Fruit fly (Drosophila melanogaster) ovary, adult (tissue): ENCODE data around the gene SmE.
"Not testable (repeated sequence)": the region's sequence is repeated elsewhere in the genome, so short reads cannot be mapped to it uniquely, and the experiment has no call there.

ENCODE experiments used
- CG17801 ChIP-seq: fragments of 200-800 bp; optimal IDR thresholded peaks from 2 replicates; lab custom pipeline; 2019; ENCODE audit warnings: missing biosample characterization, mild to moderate bottlenecking, missing genetic modification characterization, moderate library complexity; ENCODE audit not compliant: partially characterized antibody

SmE gene

DNA sequence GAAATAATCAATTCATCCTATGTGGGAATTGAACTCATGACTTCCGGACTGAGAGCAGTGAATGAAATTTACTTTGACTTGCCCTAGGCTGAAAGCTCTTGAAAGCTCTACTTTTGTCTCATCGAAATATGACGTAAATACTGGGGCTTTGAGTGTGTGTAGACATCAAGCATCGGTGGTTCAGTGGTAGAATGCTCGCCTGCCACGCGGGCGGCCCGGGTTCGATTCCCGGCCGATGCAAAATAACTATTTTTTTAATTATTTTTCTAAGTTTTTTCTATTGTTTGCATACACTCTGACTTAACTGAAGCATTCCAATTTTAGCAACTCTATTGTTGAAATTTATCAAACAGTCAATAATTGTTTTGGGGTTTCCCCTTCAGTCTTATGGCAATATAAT, 12.6 kb downstream of the SmE start:
- no peak for TF ChIP-seq CG17801 (GFP tag; lab: Kevin White, UChicago)

DNA sequence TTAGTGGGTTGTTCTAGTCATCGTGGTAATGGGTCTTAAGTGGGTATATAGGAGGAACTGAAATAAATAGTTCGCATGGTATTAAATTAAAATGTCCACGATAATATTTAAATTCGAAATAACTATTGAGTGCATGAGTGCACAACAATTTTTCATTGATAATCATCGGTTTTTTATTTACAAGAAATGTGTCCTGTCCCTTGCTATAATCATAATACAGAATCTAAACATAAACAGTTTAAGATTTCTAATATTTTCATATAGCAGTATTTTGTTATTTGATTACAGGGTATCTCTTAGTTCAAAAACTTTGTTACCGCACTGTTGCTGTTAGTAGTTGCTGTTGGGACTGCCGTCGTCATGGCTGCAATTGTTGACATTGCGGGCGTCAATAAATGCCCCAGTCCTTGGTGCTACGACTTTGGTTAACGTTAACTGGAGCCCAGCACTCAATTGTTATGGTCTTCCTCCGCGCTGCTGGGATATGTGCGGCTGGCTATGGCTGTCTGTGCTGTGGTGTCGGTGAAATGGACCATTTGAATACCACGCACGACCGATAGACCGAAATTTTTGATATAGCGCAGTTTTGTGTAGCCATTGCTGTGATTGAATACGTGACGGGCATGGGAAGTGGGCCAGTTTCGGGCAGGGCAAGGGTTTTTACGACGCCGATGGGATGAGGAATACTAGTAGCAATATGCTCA, 13.3 kb downstream of the SmE start:
- TF ChIP-seq CG17801 (GFP tag; lab: Kevin White, UChicago), result no peak

DNA sequence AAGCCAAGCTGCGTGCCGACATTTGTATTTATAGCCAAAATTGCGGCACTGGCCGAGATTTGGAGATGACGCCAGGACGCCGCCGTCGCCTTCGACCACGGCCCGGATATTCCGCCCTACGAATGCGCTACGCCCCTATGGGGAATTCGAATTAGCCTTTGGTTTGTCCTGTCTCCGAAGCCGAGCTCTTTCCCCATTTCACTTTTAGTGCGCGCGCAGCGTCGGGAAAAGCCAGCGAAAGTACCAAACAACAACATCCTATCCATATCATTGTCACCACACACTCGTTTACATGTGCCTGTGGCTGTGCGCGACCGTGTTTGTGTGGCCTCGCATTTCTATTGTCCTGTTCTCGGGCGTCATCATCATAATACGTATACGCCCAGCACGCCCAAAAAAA, 13.9 kb downstream of the SmE start, which contains the start of gene Proc:
Gene Proc (minus strand): TSS at position 101 of the 400 bp plus-strand sequence.
- TF ChIP-seq CG17801 (GFP tag; lab: Kevin White, UChicago), result no peak

DNA sequence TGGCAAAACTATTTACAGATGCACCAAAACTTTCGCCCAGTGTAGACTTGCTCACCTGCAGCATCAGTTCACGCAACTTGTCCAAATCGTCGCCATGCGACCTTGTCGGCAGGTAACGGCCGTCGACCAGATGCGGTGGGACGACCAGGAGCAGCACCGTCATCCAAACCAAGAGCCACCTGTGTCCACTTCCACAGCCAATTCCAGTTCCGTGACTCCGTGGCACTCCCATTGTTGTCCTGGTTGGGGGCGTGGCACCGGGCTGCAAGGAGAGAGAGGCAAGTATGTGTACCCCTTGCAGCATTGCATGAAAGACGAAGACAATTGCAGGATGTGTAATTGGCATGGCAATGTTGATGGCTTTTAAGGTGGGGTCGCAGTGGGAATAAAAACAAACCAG, 15.0 kb downstream of the SmE start:
- TF ChIP-seq CG17801 (GFP tag; lab: Kevin White, UChicago), result no peak

DNA sequence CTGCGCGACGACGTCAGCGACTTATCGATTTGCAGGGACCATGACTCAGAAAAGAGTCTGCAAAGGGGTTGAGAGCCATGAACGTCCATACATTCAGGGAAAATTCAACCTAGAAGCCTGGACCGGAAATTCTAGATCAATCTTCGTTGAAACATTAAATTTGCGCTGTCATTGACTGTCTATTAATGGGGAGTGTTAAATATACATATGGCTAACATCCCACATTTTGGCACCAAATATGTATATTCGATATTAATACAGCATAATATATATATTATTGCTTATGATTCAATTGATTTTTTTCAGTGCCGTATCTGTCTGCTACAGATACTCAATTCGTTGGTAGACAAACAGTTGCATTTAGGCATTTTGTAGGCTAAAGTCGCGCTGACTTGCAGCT, 16.6 kb downstream of the SmE start:
- no peak for TF ChIP-seq CG17801 (GFP tag; lab: Kevin White, UChicago)

DNA sequence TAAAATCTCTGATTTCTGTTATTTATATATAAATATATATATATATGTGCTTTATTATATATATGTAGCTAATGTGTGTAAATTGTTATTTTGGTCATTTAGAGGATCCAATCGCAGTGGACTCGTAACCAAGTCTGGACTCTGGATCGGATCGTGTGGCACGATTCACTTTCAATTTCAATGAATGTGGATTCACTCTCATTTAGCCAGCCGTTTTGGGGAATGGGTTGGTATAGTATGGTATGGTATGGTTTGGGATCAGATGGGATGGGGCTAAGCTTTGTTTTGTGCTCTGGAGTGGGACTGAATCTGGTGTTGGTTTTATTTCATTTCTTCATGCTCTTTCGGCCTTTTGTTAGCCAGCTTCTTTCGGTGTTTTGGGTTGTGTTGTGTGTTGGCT, 23.5 kb downstream of the SmE start:
- no peak for TF ChIP-seq CG17801 (GFP tag; lab: Kevin White, UChicago)

DNA sequence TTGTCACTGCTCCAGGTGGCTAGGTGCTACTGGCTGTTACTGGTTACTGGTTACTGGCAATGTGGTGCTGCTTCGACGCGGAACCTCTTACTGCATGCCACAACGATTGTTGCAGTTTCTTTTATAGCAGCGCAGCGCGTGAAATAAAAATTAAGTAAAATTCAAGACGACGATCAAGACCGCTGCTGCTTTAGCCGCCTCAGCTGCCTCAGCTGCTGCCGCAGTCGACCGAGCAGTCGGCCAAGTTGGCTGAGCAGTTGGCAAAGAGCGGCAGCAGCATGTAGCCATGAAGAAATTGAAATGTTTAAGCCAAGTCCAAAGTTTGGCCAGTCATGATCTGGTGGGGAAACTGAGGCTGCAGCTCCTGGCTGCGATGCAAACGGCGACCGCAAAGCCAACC, 24.5 kb downstream of the SmE start, which contains the start of gene TwdlE:
Gene TwdlE (minus strand): TSS at position 101 of the 400 bp plus-strand sequence.
- no peak for TF ChIP-seq CG17801 (GFP tag; lab: Kevin White, UChicago)

DNA sequence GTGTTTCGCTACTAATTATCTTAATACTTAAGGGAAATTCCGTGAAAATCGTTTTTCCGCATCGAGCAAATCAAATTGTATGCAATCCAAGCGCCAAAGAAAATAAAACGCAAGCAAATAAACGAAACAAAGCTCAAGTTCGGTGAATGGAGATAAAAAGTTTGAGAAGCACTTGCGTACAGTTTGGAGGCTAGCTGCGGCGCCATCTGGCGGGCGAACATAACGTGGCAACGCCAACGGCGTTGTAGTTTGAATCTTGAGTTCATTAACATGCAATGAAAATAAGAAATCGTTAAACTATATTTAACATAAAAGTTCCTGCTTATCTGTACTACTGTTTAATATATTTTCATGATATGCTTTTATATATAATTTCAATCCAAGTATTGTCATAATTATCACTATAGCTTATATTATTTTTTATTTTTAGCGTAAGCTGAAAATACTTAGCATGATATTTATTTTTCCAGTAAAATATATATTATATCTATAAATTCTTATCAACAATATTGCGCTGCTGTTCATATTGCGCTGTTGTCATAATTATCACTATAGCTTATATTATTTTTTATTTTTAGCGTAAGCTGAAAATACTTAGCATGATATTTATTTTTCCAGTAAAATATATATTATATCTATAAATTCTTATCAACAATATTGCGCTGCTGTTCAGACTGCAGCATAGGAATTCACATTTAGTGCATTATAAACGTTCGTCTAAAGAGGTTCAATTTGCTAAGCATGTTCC, 28.7 kb downstream of the SmE start, which contains the start of gene lectin-28C:
Gene lectin-28C (plus strand): TSS at position 698 of the 748 bp plus-strand sequence.
- TF ChIP-seq CG17801 (GFP tag; lab: Kevin White, UChicago), result not testable (repeated sequence)

DNA sequence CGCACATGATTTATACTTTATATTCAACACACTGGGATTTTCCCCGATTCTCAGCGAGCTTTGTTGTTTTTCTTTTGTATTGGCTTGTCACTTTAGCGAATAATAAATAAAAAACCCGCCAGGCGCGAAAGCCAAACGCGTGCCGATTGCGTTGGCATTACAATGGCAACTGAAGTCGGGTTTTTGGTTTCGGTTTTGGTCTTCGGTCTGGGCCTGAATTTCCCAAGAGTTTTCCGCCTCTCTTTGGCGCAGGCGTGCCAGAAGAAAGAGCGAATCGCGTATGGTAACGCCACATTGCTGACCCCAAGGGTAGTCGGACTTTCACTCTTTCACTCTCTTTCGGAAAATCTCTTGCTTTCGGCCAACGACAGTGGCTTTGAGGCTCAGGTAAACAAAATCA, 30.1 kb downstream of the SmE start, which contains the start of gene CG14535:
Gene CG14535 (minus strand): TSS at position 368 of the 400 bp plus-strand sequence.
- TF ChIP-seq CG17801 (GFP tag; lab: Kevin White, UChicago), result no peak

DNA sequence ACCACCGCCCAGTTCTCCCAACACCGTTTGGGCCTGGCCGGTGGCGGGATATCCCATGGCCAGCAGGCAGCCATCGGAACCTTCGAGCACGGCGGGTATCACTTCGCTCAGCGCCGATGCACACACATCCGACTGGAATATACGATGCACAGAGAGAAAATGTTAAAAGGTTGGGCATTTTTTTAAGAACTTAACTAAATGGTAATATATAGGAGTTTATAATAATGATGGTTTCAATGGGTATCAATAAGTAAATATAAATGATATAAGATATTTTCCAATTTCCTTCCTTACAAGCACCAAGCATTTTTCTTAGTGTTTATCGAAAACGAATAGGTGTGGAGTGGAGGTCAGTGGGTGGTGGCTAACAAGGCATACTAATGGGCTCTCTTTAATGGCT, 33.6 kb downstream of the SmE start:
- TF ChIP-seq CG17801 (GFP tag; lab: Kevin White, UChicago), result no peak

DNA sequence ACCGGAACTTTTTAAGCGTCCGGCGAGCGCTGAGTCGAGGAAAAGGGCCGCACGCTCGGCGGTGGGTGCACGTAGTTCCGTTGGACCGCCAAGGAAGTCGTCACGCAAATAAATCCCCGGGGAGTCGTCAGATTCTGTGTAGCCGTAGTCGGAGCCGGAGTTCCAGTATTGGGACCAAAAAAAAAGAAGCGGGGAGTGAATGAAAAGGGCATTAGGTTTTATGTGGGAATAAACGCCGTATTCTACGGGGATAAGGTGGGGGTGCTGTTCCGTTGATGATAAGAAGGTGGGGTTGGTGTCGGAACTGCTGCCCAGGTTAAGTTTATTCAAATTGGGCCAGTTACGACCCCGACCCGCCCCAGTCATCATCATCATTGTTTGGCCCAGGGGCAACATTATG, 34.8 kb downstream of the SmE start:
- TF ChIP-seq CG17801 (GFP tag; lab: Kevin White, UChicago), result no peak

DNA sequence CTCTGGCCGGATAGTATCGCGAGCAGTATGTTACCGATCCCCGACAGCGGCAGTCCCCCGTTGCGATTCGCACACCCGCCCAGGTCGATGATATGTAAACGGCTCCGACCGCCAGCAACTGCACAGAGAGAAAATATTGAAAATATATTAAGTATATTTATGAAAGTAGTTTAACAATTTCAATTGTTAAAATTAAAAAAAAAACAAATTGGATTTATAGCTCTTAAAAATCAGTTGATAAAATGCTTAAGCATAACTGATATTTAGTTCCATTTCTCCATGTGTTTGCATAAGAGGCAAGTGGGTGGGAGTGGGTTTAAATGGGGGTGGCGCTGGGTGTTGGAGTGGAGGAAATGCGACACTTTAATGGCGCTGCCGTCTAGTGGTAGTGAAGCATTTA, 35.8 kb downstream of the SmE start:
- TF ChIP-seq CG17801 (GFP tag; lab: Kevin White, UChicago), result no peak

DNA sequence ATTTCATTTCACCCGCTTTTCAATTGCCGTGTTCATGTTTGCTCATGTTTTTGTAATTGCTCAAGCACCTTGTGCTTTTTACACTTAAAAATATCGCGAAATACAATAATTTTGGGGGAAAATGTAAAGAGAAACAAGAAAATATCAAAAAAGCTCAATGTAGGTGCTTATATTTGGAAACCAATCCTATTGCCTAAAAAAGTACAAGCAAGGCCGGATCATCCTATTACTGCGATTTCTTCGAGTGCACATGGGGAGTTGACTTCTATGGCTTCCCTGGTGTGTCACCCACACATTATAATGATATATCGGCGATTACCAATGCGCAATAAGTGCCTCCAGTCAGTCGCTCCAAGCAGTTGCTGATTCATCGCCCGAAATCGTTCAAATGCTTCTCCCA, 44.0 kb downstream of the SmE start:
- no peak for TF ChIP-seq CG17801 (GFP tag; lab: Kevin White, UChicago)

DNA sequence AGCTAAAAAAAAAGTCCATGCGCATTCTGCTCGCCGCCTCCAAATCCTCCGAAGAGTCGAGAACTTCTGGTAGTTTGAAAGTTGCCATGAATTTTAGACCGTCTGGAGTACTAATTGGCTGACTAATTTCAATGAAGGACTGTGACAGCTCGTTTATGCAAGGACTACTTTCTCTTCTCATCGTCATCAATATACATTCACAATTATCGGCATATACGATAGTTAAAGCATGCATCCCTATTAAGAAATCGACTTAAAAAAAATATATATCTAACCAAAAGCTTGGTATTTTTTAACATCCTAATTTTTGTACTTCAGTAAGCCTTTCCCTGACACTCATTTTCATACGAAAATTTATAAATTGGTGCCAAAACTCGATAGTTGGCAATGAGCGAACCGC, 45.1 kb downstream of the SmE start, which contains the start of gene CG14537:
Gene CG14537 (plus strand): TSS at position 301 of the 400 bp plus-strand sequence.
- no peak for TF ChIP-seq CG17801 (GFP tag; lab: Kevin White, UChicago)

DNA sequence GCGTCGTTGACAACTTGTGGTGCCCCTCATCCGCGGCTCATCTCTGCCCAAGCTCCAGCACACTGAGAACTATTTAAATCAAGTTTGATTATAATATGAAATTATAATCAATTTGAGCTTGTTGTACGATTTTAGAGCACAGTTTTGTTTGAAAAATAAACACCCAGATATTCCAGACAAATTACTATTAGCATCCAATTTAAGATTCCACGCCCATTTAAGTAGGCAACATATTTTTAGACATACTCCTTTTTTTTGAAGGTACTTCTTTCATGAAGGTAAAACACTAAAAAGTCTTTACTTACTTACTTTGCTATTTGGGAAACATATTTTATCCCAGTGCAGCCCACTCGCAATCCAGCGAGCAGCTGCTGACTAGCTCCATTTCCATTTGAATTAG, 47.2 kb downstream of the SmE start:
- no peak for TF ChIP-seq CG17801 (GFP tag; lab: Kevin White, UChicago)
